Fruit fly (Drosophila melanogaster): Measurements from ENCODE around the gene Bro.

DNA sequence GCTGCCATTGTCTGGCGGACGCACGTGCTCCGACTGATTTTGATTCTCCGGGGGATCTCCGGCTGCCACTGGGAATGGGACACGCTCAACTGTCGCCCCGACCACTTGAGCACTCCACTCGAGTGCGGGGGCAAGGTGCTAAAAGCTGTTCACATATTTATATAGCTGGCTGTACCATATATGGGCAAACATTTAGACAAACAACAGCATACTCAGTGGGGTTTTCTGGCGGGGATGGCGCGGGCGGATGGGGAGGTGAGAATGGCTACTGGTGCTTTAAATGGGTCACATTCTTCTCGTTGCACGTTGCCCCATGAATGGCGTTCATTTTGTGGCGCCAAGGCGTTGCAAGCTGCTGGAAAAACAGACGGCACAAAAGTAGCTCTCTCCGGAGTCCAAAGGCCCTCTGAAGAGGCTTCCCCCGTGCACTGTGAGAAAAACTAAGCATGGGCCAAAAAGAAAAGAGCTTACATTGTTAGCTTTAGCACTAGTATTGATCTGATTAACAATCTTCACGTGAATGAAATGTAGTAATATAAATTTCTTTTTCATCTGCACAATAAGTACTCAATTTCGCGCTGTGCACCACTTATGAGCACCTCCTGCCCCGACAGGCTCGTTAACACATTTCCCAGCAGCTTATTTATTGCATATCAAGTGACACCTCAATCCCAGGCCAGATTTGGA is 43.2 kb downstream of the Bro start:
- no peak for TF ChIP-seq Sin3A (optimal IDR thresholded peaks at IDR 0.05)
- TF ChIP-seq Myc (optimal IDR thresholded peaks at IDR 0.05): no peak
- no peak for TF ChIP-seq psq (optimal IDR thresholded peaks at IDR 0.05)
- TF ChIP-seq ttk (optimal IDR thresholded peaks at IDR 0.05): no peak
